Fruit fly (Drosophila melanogaster) Kc167 (cell line): Measurements from ENCODE around the gene Hph.

Source experiments
- Myc ChIP-seq: fragments of >200 bp; optimal IDR thresholded peaks from 2 replicates; lab custom pipeline; 2017; ENCODE audit warnings: missing external identifiers
- Sin3A ChIP-seq: fragments of >200 bp; optimal IDR thresholded peaks from 2 replicates; lab custom pipeline; 2018; ENCODE audit warnings: missing external identifiers
- h ChIP-seq: fragments of >200 bp; optimal IDR thresholded peaks from 3 replicates; lab custom pipeline; 2018; ENCODE audit warnings: missing external identifiers
- insv ChIP-seq: fragments of >200 bp; optimal IDR thresholded peaks from 3 replicates; lab custom pipeline; 2018; ENCODE audit warnings: missing external identifiers
- psq ChIP-seq: fragments of >200 bp; optimal IDR thresholded peaks from 2 replicates; lab custom pipeline; 2017; ENCODE audit warnings: missing external identifiers
- ttk ChIP-seq: sonication (Bioruptor generic); optimal IDR thresholded peaks from 2 replicates; lab custom pipeline; 2017; ENCODE audit warnings: missing external identifiers

Gene Hph

dm6 chr3R:5256462-5257146 is at the start of gene Hph, which contains the start of gene Enoph:
Gene Hph, plus strand, starts transcription at chr3R:5257037.
Gene Enoph, minus strand, starts transcription at chr3R:5256681.
- TF ChIP-seq insv (lab: Kevin White, UChicago) (no peak), Sin3A (lab: Kevin White, UChicago) (no peak), Myc (lab: Kevin White, UChicago) (no peak), psq (lab: Kevin White, UChicago) (no peak), h (lab: Kevin White, UChicago) (no peak), ttk (lab: Kevin White, UChicago) (no peak)

- TF ChIP-seq ttk (lab: Kevin White, UChicago) (no peak), h (lab: Kevin White, UChicago) (no peak), insv (lab: Kevin White, UChicago) (no peak), psq (lab: Kevin White, UChicago) (no peak), Myc (lab: Kevin White, UChicago) (no peak), Sin3A (lab: Kevin White, UChicago) (no peak)
These were observed 49.3 kb upstream of the Hph start for dm6 chr3R:5207277-5208114.

- TF ChIP-seq insv (lab: Kevin White, UChicago) (no peak), Sin3A (lab: Kevin White, UChicago) (no peak), Myc (lab: Kevin White, UChicago) (no peak), psq (lab: Kevin White, UChicago) (no peak), h (lab: Kevin White, UChicago) (no peak), ttk (lab: Kevin White, UChicago) (no peak)
These were observed 48.8 kb upstream of the Hph start for dm6 chr3R:5208115-5208365.

dm6 chr3R:5209481-5209880 is 47.4 kb upstream of the Hph start:
- no peak for TF ChIP-seq psq (lab: Kevin White, UChicago)
- TF ChIP-seq Sin3A (lab: Kevin White, UChicago) = no peak
- no peak for TF ChIP-seq insv (lab: Kevin White, UChicago)
- TF ChIP-seq h (lab: Kevin White, UChicago) = no peak
- no peak for TF ChIP-seq Myc (lab: Kevin White, UChicago)
- TF ChIP-seq ttk (lab: Kevin White, UChicago) = no peak

dm6 chr3R:5211401-5211800 is 45.4 kb upstream of the Hph start:
- no peak for TF ChIP-seq insv (lab: Kevin White, UChicago)
- TF ChIP-seq Sin3A (lab: Kevin White, UChicago) = no peak
- no peak for TF ChIP-seq h (lab: Kevin White, UChicago)
- no peak for TF ChIP-seq Myc (lab: Kevin White, UChicago)
- no peak for TF ChIP-seq ttk (lab: Kevin White, UChicago)
- TF ChIP-seq psq (lab: Kevin White, UChicago) = no peak

- TF ChIP-seq insv (lab: Kevin White, UChicago) (no peak), Myc (lab: Kevin White, UChicago) (no peak), psq (lab: Kevin White, UChicago) (no peak), Sin3A (lab: Kevin White, UChicago) (no peak), h (lab: Kevin White, UChicago) (no peak), ttk (lab: Kevin White, UChicago) (no peak)
These were observed 44.7 kb upstream of the Hph start for dm6 chr3R:5211901-5212758.

dm6 chr3R:5212759-5213053 is 44.1 kb upstream of the Hph start:
- TF ChIP-seq h (lab: Kevin White, UChicago) (no peak), psq (lab: Kevin White, UChicago) (no peak), ttk (lab: Kevin White, UChicago) (no peak), Sin3A (lab: Kevin White, UChicago) (no peak), insv (lab: Kevin White, UChicago) (no peak)

dm6 chr3R:5213309-5213708 is 43.5 kb upstream of the Hph start:
- TF ChIP-seq ttk (lab: Kevin White, UChicago) = no peak

- no peak for TF ChIP-seq h (lab: Kevin White, UChicago)
These were observed 42.5 kb upstream of the Hph start for dm6 chr3R:5214162-5214916.

dm6 chr3R:5215334-5216307 is 41.2 kb upstream of the Hph start:
- TF ChIP-seq psq (lab: Kevin White, UChicago) = no peak
- TF ChIP-seq Sin3A (lab: Kevin White, UChicago) = no peak
- no peak for TF ChIP-seq insv (lab: Kevin White, UChicago)
- no peak for TF ChIP-seq Myc (lab: Kevin White, UChicago)
- TF ChIP-seq h (lab: Kevin White, UChicago) = no peak
- TF ChIP-seq ttk (lab: Kevin White, UChicago) = no peak
